Worm (Caenorhabditis elegans): ENCODE results near the gene hif-1.

ce11 chrV:20775269-20775668, 4.9 kb upstream of the hif-1 start, which contains the start of gene F38A6.4:
- no peak for TF ChIP-seq syd-9 (tag; optimal IDR thresholded peaks at IDR 0.05)
- no peak for TF ChIP-seq dve-1 (tag; optimal IDR thresholded peaks at IDR 0.05)
- no peak for TF ChIP-seq unc-55 (GFP tag; optimal IDR thresholded peaks at IDR 0.05)
- no peak for TF ChIP-seq sox-2 (GFP tag; IDR thresholded peaks at IDR 0.05)
- no peak for TF ChIP-seq Y22D7AL.16 (tag; optimal IDR thresholded peaks at IDR 0.05)
- TF ChIP-seq lin-11 (tag; optimal IDR thresholded peaks at IDR 0.05) = no peak
- no peak for TF ChIP-seq pha-4 (tag; optimal IDR thresholded peaks at IDR 0.05)
- no peak for TF ChIP-seq nfya-1 (tag; optimal IDR thresholded peaks at IDR 0.05)
- TF ChIP-seq ama-1 (optimal IDR thresholded peaks at IDR 0.05) = no peak

Data from whole organism, late embryonic.